Fruit fly (Drosophila melanogaster): ENCODE results near the gene Sos.

The Sos gene

dm6 chr2L:13778648-13779047 is 35.0 kb upstream of the Sos start:
- no peak for TF ChIP-seq hth (optimal IDR thresholded peaks at IDR 0.05)
- no peak for TF ChIP-seq Jarid2 (GFP tag; optimal IDR thresholded peaks at IDR 0.05)
- TF ChIP-seq cato (GFP tag; optimal IDR thresholded peaks at IDR 0.05; ENCODE audit: borderline replicate concordance): no peak
- TF ChIP-seq zen (tag; optimal IDR thresholded peaks at IDR 0.05): no peak
- peak; percentile 32 for TF ChIP-seq CG8944 (GFP tag; optimal IDR thresholded peaks at IDR 0.05)
- no peak for TF ChIP-seq insv (GFP tag; optimal IDR thresholded peaks at IDR 0.05)
- TF ChIP-seq ranshi (GFP tag; IDR thresholded peaks at IDR 0.05): peak; percentile 71
- no peak for TF ChIP-seq eve (GFP tag; optimal IDR thresholded peaks at IDR 0.05)
- TF ChIP-seq CG11085 (GFP tag; IDR thresholded peaks at IDR 0.05): no peak
- TF ChIP-seq bcd (GFP tag; optimal IDR thresholded peaks at IDR 0.05): peak; percentile 54
- TF ChIP-seq Taf1 (GFP tag; IDR thresholded peaks at IDR 0.05): peak; percentile 46; the same call in 1 of the 2 replicates
- no peak for TF ChIP-seq CG4328 (GFP tag; optimal IDR thresholded peaks at IDR 0.05)
- TF ChIP-seq CG13424 (tag; optimal IDR thresholded peaks at IDR 0.05): peak; percentile 66
- TF ChIP-seq CG14965 (GFP tag; optimal IDR thresholded peaks at IDR 0.05; ENCODE audit: borderline replicate concordance): no peak
- peak; percentile 41; the same call in 1 of the 2 replicates for TF ChIP-seq ssp (GFP tag; IDR thresholded peaks at IDR 0.05)
- TF ChIP-seq CG10565 (GFP tag; optimal IDR thresholded peaks at IDR 0.05): no peak
- peak; percentile 17 for TF ChIP-seq Camta (GFP tag; optimal IDR thresholded peaks at IDR 0.05)
- no peak for TF ChIP-seq Doc2 (GFP tag; IDR thresholded peaks at IDR 0.05)
- TF ChIP-seq Asciz (GFP tag; optimal IDR thresholded peaks at IDR 0.05): peak; percentile 41
- TF ChIP-seq NC2β (GFP tag; optimal IDR thresholded peaks at IDR 0.05): peak; percentile 5
- TF ChIP-seq exex (tag; optimal IDR thresholded peaks at IDR 0.05): no peak
- TF ChIP-seq CG3726 (GFP tag; IDR thresholded peaks at IDR 0.05): no peak
- TF ChIP-seq Nf-YB (GFP tag; optimal IDR thresholded peaks at IDR 0.05): peak; percentile 61
- TF ChIP-seq CG15073 (GFP tag; optimal IDR thresholded peaks at IDR 0.05): no peak
- TF ChIP-seq Dbx (GFP tag; IDR thresholded peaks at IDR 0.05): no peak; the same call in 2 of the 3 replicates
- peak; percentile 45 for TF ChIP-seq Max (GFP tag; optimal IDR thresholded peaks at IDR 0.05)
- TF ChIP-seq B-H2 (GFP tag; optimal IDR thresholded peaks at IDR 0.05): no peak
- TF ChIP-seq D19A (tag; optimal IDR thresholded peaks at IDR 0.05): peak; percentile 66
- TF ChIP-seq CG9817 (tag; optimal IDR thresholded peaks at IDR 0.05): peak; percentile 41
- no peak for TF ChIP-seq CG8281 (tag; optimal IDR thresholded peaks at IDR 0.05)
- no peak for TF ChIP-seq CG10462 (GFP tag; optimal IDR thresholded peaks at IDR 0.05)
- peak; percentile 54 for TF ChIP-seq Dek (tag; optimal IDR thresholded peaks at IDR 0.05)
- 0 out of 2 replicates have a peak, but pooled peaks have one; percentile 26 for TF ChIP-seq CG6689 (GFP tag; IDR thresholded peaks at IDR 0.05)
- TF ChIP-seq dm (GFP tag; optimal IDR thresholded peaks at IDR 0.05): no peak
- peak; percentile 75 for TF ChIP-seq CG7556 (GFP tag; optimal IDR thresholded peaks at IDR 0.05)
- TF ChIP-seq CG3995 (GFP tag; optimal IDR thresholded peaks at IDR 0.05): no peak
- TF ChIP-seq CG8478 (optimal IDR thresholded peaks at IDR 0.05): no peak
- TF ChIP-seq cg (GFP tag; optimal IDR thresholded peaks at IDR 0.05): no peak
- no peak for TF ChIP-seq cad (GFP tag; optimal IDR thresholded peaks at IDR 0.05)
- TF ChIP-seq dati (GFP tag; IDR thresholded peaks at IDR 0.05): no peak
- no peak for TF ChIP-seq tna (GFP tag; IDR thresholded peaks at IDR 0.05; ENCODE audit: partially characterized antibody)
- no peak for TF ChIP-seq knrl (GFP tag; IDR thresholded peaks at IDR 0.05; ENCODE audit: partially characterized antibody)
- TF ChIP-seq sc (optimal IDR thresholded peaks at IDR 0.05): no peak
- TF ChIP-seq sc (GFP tag; optimal IDR thresholded peaks at IDR 0.05): peak; percentile 36
- TF ChIP-seq CG9437 (GFP tag; optimal IDR thresholded peaks at IDR 0.05): peak; percentile 69
- TF ChIP-seq jing (GFP tag; optimal IDR thresholded peaks at IDR 0.05): peak; percentile 41
- TF ChIP-seq CG4360 (GFP tag; IDR thresholded peaks at IDR 0.05): no peak
- TF ChIP-seq nom (GFP tag; optimal IDR thresholded peaks at IDR 0.05): no peak
- peak; percentile 5 for TF ChIP-seq Six4 (GFP tag; optimal IDR thresholded peaks at IDR 0.05)
- TF ChIP-seq PHDP (tag; optimal IDR thresholded peaks at IDR 0.05): peak; percentile 80
- 0 out of 2 replicates have a peak, but pooled peaks have one; percentile 46 for TF ChIP-seq seq (GFP tag; IDR thresholded peaks at IDR 0.05)
- TF ChIP-seq ftz-f1 (GFP tag; optimal IDR thresholded peaks at IDR 0.05): no peak
